Worm (Caenorhabditis elegans) whole organism, L2 larva: ENCODE results near the gene F44E5.1.
A peak's percentile ranks its signal among the peaks of the same experiment; 100 is the strongest.

ENCODE experiments used
- C34F6.9 ChIP-seq: fragments of 150-350 bp; optimal IDR thresholded peaks from 2 replicates; lab custom pipeline; 2014; ENCODE audit warnings: missing biosample characterization, missing genetic modification characterization
- R02D3.7 ChIP-seq: fragments of 150-350 bp; optimal IDR thresholded peaks from 2 replicates; lab custom pipeline; 2014; ENCODE audit warnings: missing biosample characterization, missing genetic modification characterization
- Y55F3AM.14 ChIP-seq: fragments of 200-800 bp; sonication (Bioruptor generic); optimal IDR thresholded peaks from 2 replicates; lab custom pipeline; 2018; ENCODE audit warnings: mild to moderate bottlenecking, missing genetic modification characterization, missing compliant biosample characterization
- ZK546.5 ChIP-seq: sonication (generic microtip); optimal IDR thresholded peaks from 2 replicates; lab custom pipeline; 2017; ENCODE audit warnings: missing biosample characterization, missing genetic modification characterization
- alr-1 ChIP-seq: fragments of 150-350 bp; optimal IDR thresholded peaks from 2 replicates; lab custom pipeline; 2014; ENCODE audit warnings: missing biosample characterization, missing genetic modification characterization
- aly-2 ChIP-seq: fragments of 150-350 bp; optimal IDR thresholded peaks from 2 replicates; lab custom pipeline; 2014; ENCODE audit warnings: missing biosample characterization, missing genetic modification characterization
- ama-1 ChIP-seq: fragments of 150-350 bp; optimal IDR thresholded peaks from 2 replicates; lab custom pipeline; 2018; ENCODE audit warnings: inconsistent platforms
- blmp-1 ChIP-seq: sonication (generic microtip); optimal IDR thresholded peaks from 2 replicates; lab custom pipeline; 2017; ENCODE audit warnings: missing genetic modification characterization, mild to moderate bottlenecking, missing compliant biosample characterization, antibody characterized with exemption, moderate library complexity; ENCODE audit not compliant: insufficient read depth
- ceh-16 ChIP-seq: fragments of 150-350 bp; optimal IDR thresholded peaks from 2 replicates; lab custom pipeline; 2014; ENCODE audit warnings: missing biosample characterization, missing genetic modification characterization
- crh-2 ChIP-seq: sonication (generic microtip); optimal IDR thresholded peaks from 2 replicates; lab custom pipeline; 2017; ENCODE audit warnings: missing biosample characterization, missing genetic modification characterization
- dmd-4 ChIP-seq: sonication (generic microtip); optimal IDR thresholded peaks from 2 replicates; lab custom pipeline; 2017; ENCODE audit warnings: missing biosample characterization, missing genetic modification characterization
- elt-3 ChIP-seq: sonication (generic microtip); optimal IDR thresholded peaks from 2 replicates; lab custom pipeline; 2017; ENCODE audit warnings: missing biosample characterization, missing genetic modification characterization
- fos-1 ChIP-seq: fragments of 150-350 bp; optimal IDR thresholded peaks from 2 replicates; lab custom pipeline; 2014; ENCODE audit warnings: missing biosample characterization, missing genetic modification characterization
- gmeb-1 ChIP-seq: fragments of 150-350 bp; optimal IDR thresholded peaks from 2 replicates; lab custom pipeline; 2014; ENCODE audit warnings: missing biosample characterization, missing genetic modification characterization
- lin-11 ChIP-seq: fragments of 150-350 bp; sonication (generic microtip); optimal IDR thresholded peaks from 2 replicates; lab custom pipeline; 2014; ENCODE audit warnings: missing biosample characterization, missing genetic modification characterization, inconsistent platforms, mixed read lengths
- lin-39 ChIP-seq: fragments of 150-350 bp; optimal IDR thresholded peaks from 2 replicates; lab custom pipeline; 2014; ENCODE audit warnings: missing biosample characterization, missing genetic modification reagents, missing genetic modification characterization
- lsy-2 ChIP-seq, 2 experiments: fragments of 150-350 bp in 1 of 2; sonication (generic microtip) in 1 of 2; optimal IDR thresholded peaks; 2 replicates each; lab custom pipeline; 2014 to 2017; ENCODE audit warnings: missing biosample characterization in 2 of 2, missing genetic modification characterization in 2 of 2
- mdl-1 ChIP-seq, 2 experiments: fragments of 150-350 bp in 1 of 2; sonication (generic microtip) in 1 of 2; optimal IDR thresholded peaks; 2 replicates each; lab custom pipeline; 2017; ENCODE audit warnings: missing biosample characterization in 2 of 2, missing genetic modification characterization in 2 of 2
- nhr-10 ChIP-seq: sonication (generic microtip); optimal IDR thresholded peaks from 2 replicates; lab custom pipeline; 2017; ENCODE audit warnings: missing biosample characterization, missing genetic modification characterization
- nhr-11 ChIP-seq: fragments of 150-350 bp; optimal IDR thresholded peaks from 2 replicates; lab custom pipeline; 2014; ENCODE audit warnings: missing biosample characterization, missing genetic modification characterization
- nhr-12 ChIP-seq: fragments of 150-350 bp; optimal IDR thresholded peaks from 2 replicates; lab custom pipeline; 2014; ENCODE audit warnings: missing biosample characterization, missing genetic modification characterization
- nhr-21 ChIP-seq: fragments of 150-350 bp; optimal IDR thresholded peaks from 2 replicates; lab custom pipeline; 2014; ENCODE audit warnings: missing biosample characterization, missing genetic modification characterization
- nhr-23 ChIP-seq: fragments of 150-350 bp; optimal IDR thresholded peaks from 2 replicates; lab custom pipeline; 2014; ENCODE audit warnings: missing biosample characterization, missing genetic modification reagents, missing genetic modification characterization
- nhr-237 ChIP-seq: fragments of 150-350 bp; optimal IDR thresholded peaks from 2 replicates; lab custom pipeline; 2014; ENCODE audit warnings: missing biosample characterization, missing genetic modification characterization
- nhr-25 ChIP-seq: fragments of 150-350 bp; sonication (generic microtip); optimal IDR thresholded peaks from 3 replicates; lab custom pipeline; 2014; ENCODE audit warnings: missing biosample characterization, missing genetic modification characterization
- nhr-6 ChIP-seq: fragments of 150-350 bp; optimal IDR thresholded peaks from 2 replicates; lab custom pipeline; 2014; ENCODE audit warnings: missing biosample characterization, missing genetic modification characterization
- nhr-77 ChIP-seq: fragments of 150-350 bp; optimal IDR thresholded peaks from 2 replicates; lab custom pipeline; 2014; ENCODE audit warnings: missing biosample characterization, missing genetic modification characterization
- peb-1 ChIP-seq: fragments of 150-350 bp; optimal IDR thresholded peaks from 2 replicates; lab custom pipeline; 2014; ENCODE audit warnings: missing biosample characterization, missing genetic modification characterization
- sem-4 ChIP-seq: fragments of 150-350 bp; optimal IDR thresholded peaks from 2 replicates; lab custom pipeline; 2014; ENCODE audit warnings: missing biosample characterization, missing genetic modification reagents, missing genetic modification characterization
- skn-1 ChIP-seq: sonication (generic microtip); optimal IDR thresholded peaks from 2 replicates; lab custom pipeline; 2017; ENCODE audit warnings: missing biosample characterization, missing genetic modification characterization
- sma-3 ChIP-seq: sonication (generic microtip); optimal IDR thresholded peaks from 2 replicates; lab custom pipeline; 2016; ENCODE audit warnings: missing genetic modification reagents, missing genetic modification characterization, missing compliant biosample characterization
- sma-9 ChIP-seq, 2 experiments: fragments of 150-350 bp in 1 of 2; sonication (generic microtip) in 1 of 2; optimal IDR thresholded peaks; 2 replicates each; lab custom pipeline; 2014 to 2016; ENCODE audit warnings: missing genetic modification characterization in 2 of 2, mild to moderate bottlenecking in 1 of 2, missing biosample characterization in 1 of 2, missing compliant biosample characterization in 1 of 2, missing genetic modification reagents in 1 of 2, moderate library complexity in 1 of 2
- snpc-4 ChIP-seq: fragments of 150-350 bp; optimal IDR thresholded peaks from 2 replicates; lab custom pipeline; 2014; ENCODE audit warnings: missing biosample characterization, missing genetic modification characterization
- unc-39 ChIP-seq: fragments of 150-350 bp; optimal IDR thresholded peaks from 2 replicates; lab custom pipeline; 2014; ENCODE audit warnings: missing biosample characterization, missing genetic modification characterization
- unc-62 ChIP-seq: fragments of 150-350 bp; optimal IDR thresholded peaks from 2 replicates; lab custom pipeline; 2014; ENCODE audit warnings: missing biosample characterization, missing genetic modification reagents, missing genetic modification characterization
- ztf-1 ChIP-seq: fragments of 200-800 bp; sonication (Bioruptor generic); conservative IDR thresholded peaks from 2 replicates; pipeline ENCODE4 v1.3.6; 2022; ENCODE audit warnings: missing genetic modification characterization, missing compliant biosample characterization
- ztf-11 ChIP-seq: sonication (generic microtip); optimal IDR thresholded peaks from 2 replicates; lab custom pipeline; 2017; ENCODE audit warnings: missing biosample characterization, missing genetic modification characterization

The F44E5.1 gene

ce11 chrII:11806256-11806655 lies 31.9 kb upstream of the F44E5.1 start, which contains the start of gene jmjd-1.1:
jmjd-1.1 (plus strand) TSS chrII:11806556.
- TF ChIP-seq nhr-237 (tag; lab: Kevin White, UChicago) = no peak
- no peak for TF ChIP-seq skn-1 (tag; lab: Kevin White, UChicago)
- TF ChIP-seq unc-39 (tag; lab: Kevin White, UChicago) = no peak
- no peak for TF ChIP-seq peb-1 (tag; lab: Kevin White, UChicago)
- TF ChIP-seq Y55F3AM.14 (GFP tag; lab: Kevin White, UChicago) = no peak
- TF ChIP-seq elt-3 (tag; lab: Kevin White, UChicago) = no peak
- TF ChIP-seq blmp-1 (tag; lab: Kevin White, UChicago) = no peak
- no peak for TF ChIP-seq R02D3.7 (tag; lab: Kevin White, UChicago)
- TF ChIP-seq lin-39 (tag; lab: Kevin White, UChicago) = no peak
- no peak for TF ChIP-seq ceh-16 (tag; lab: Kevin White, UChicago)
- no peak for TF ChIP-seq unc-62 (GFP tag; lab: Kevin White, UChicago)
- TF ChIP-seq gmeb-1 (tag; lab: Kevin White, UChicago) = no peak
- TF ChIP-seq aly-2 (tag; lab: Kevin White, UChicago) = no peak
- no peak for TF ChIP-seq nhr-12
- TF ChIP-seq sem-4 (tag; lab: Kevin White, UChicago) = no peak
- TF ChIP-seq nhr-23 = no peak
- TF ChIP-seq nhr-77 = no peak
- TF ChIP-seq alr-1 (tag; lab: Kevin White, UChicago) = no peak

- TF ChIP-seq lin-11 (no peak), nhr-10 (tag; lab: Kevin White, UChicago) (no peak), ceh-16 (tag; lab: Kevin White, UChicago) (no peak), nhr-21 (tag; lab: Kevin White, UChicago) (no peak), skn-1 (tag; lab: Kevin White, UChicago) (no peak), aly-2 (tag; lab: Kevin White, UChicago) (no peak), sem-4 (tag; lab: Kevin White, UChicago) (no peak), ztf-1 (GFP tag; lab: Robert Waterston, UW) (no peak)
These were observed 28.1 kb upstream of the F44E5.1 start, which contains the start of gene F43G6.17 for ce11 chrII:11802451-11802850. F43G6.17 (plus strand) TSS chrII:11802751.

ce11 chrII:11798737-11799136 lies 24.4 kb upstream of the F44E5.1 start, which contains the start of gene hda-5:
hda-5 (plus strand) TSS chrII:11799037.
- TF ChIP-seq ama-1 (lab: Kevin White, UChicago) (no peak), mdl-1 (tag; optimal IDR thresholded peaks at IDR 0.05; lab: Kevin White, UChicago) (no peak), nhr-21 (tag; lab: Kevin White, UChicago) (no peak), C34F6.9 (tag; lab: Kevin White, UChicago) (no peak), blmp-1 (tag; lab: Kevin White, UChicago) (no peak), ZK546.5 (tag; lab: Kevin White, UChicago) (no peak), ztf-1 (GFP tag; lab: Robert Waterston, UW) (no peak), peb-1 (tag; lab: Kevin White, UChicago) (no peak), crh-2 (tag; lab: Kevin White, UChicago) (no peak), gmeb-1 (tag; lab: Kevin White, UChicago) (no peak), nhr-237 (tag; lab: Kevin White, UChicago) (no peak), snpc-4 (tag; lab: Kevin White, UChicago) (no peak), skn-1 (tag; lab: Kevin White, UChicago) (no peak), nhr-25 (tag; lab: Kevin White, UChicago) (no peak), dmd-4 (no peak), alr-1 (tag; lab: Kevin White, UChicago) (no peak), ceh-16 (tag; lab: Kevin White, UChicago) (no peak), fos-1 (tag; lab: Kevin White, UChicago) (no peak), aly-2 (tag; lab: Kevin White, UChicago) (no peak)

- TF ChIP-seq alr-1 (tag; lab: Kevin White, UChicago) = no peak
- peak; percentile 17 for TF ChIP-seq fos-1 (tag; lab: Kevin White, UChicago)
- no peak for TF ChIP-seq blmp-1 (tag; lab: Kevin White, UChicago)
- no peak for TF ChIP-seq sma-9 (GFP tag; optimal IDR thresholded peaks at IDR 0.05; lab: Kevin White, UChicago)
- no peak for TF ChIP-seq sma-9 (tag; optimal IDR thresholded peaks at IDR 0.05; lab: Kevin White, UChicago)
These were observed 22.8 kb upstream of the F44E5.1 start for ce11 chrII:11797194-11797593.

- no peak for TF ChIP-seq nhr-6 (tag; lab: Kevin White, UChicago)
- TF ChIP-seq lsy-2 (tag; optimal IDR thresholded peaks at IDR 0.05; lab: Kevin White, UChicago) = no peak
- no peak for TF ChIP-seq sma-9 (GFP tag; optimal IDR thresholded peaks at IDR 0.05; lab: Kevin White, UChicago)
- TF ChIP-seq sma-9 (tag; optimal IDR thresholded peaks at IDR 0.05; lab: Kevin White, UChicago) = no peak
- peak; percentile 54 for TF ChIP-seq ceh-16 (tag; lab: Kevin White, UChicago)
- no peak for TF ChIP-seq nhr-11 (tag; lab: Kevin White, UChicago)
- TF ChIP-seq ztf-11 (tag; lab: Kevin White, UChicago) = no peak
- no peak for TF ChIP-seq sma-3
- TF ChIP-seq elt-3 (tag; lab: Kevin White, UChicago) = no peak
- TF ChIP-seq, all 48 proteins: peak for 1
These were observed 20.0 kb upstream of the F44E5.1 start for ce11 chrII:11794392-11794791.
